Worm (Caenorhabditis elegans): ENCODE data around the gene pho-1.

The pho-1 gene

ce11 chrII:5235758-5236157 lies at the start of gene pho-1:
Gene pho-1 (minus strand): TSS chrII:5235846.
- TF ChIP-seq W03F9.2 (tag; optimal IDR thresholded peaks at IDR 0.05) (no peak), dao-5 (tag; optimal IDR thresholded peaks at IDR 0.05) (no peak), him-1 (tag; optimal IDR thresholded peaks at IDR 0.05) (no peak)

ce11 chrII:5285029-5285428 lies 49.4 kb upstream of the pho-1 start, which contains the start of gene gur-5:
Gene gur-5 (plus strand): TSS chrII:5285329.
- TF ChIP-seq him-1 (tag; optimal IDR thresholded peaks at IDR 0.05) (no peak), dao-5 (tag; optimal IDR thresholded peaks at IDR 0.05) (no peak), W03F9.2 (tag; optimal IDR thresholded peaks at IDR 0.05) (no peak)

- no peak for TF ChIP-seq W03F9.2 (tag; optimal IDR thresholded peaks at IDR 0.05)
- no peak for TF ChIP-seq dao-5 (tag; optimal IDR thresholded peaks at IDR 0.05)
These were observed 47.2 kb upstream of the pho-1 start for ce11 chrII:5282740-5283281.

- no peak for TF ChIP-seq him-1 (tag; optimal IDR thresholded peaks at IDR 0.05)
- TF ChIP-seq W03F9.2 (tag; optimal IDR thresholded peaks at IDR 0.05), result no peak
- no peak for TF ChIP-seq dao-5 (tag; optimal IDR thresholded peaks at IDR 0.05)
These were observed 46.5 kb upstream of the pho-1 start, which contains the start of gene pmt-1 for ce11 chrII:5282192-5282591. Gene pmt-1 (minus strand): TSS chrII:5282523.

- TF ChIP-seq him-1 (tag; optimal IDR thresholded peaks at IDR 0.05) (no peak), dao-5 (tag; optimal IDR thresholded peaks at IDR 0.05) (no peak), W03F9.2 (tag; optimal IDR thresholded peaks at IDR 0.05) (no peak)
These were observed 45.5 kb upstream of the pho-1 start for ce11 chrII:5281137-5281536.

ce11 chrII:5277780-5278179 lies 42.1 kb upstream of the pho-1 start:
- TF ChIP-seq W03F9.2 (tag; optimal IDR thresholded peaks at IDR 0.05) (no peak), dao-5 (tag; optimal IDR thresholded peaks at IDR 0.05) (no peak), him-1 (tag; optimal IDR thresholded peaks at IDR 0.05) (no peak)

ce11 chrII:5276736-5277135 lies 41.1 kb upstream of the pho-1 start:
- TF ChIP-seq him-1 (tag; optimal IDR thresholded peaks at IDR 0.05) (peak; percentile 50), dao-5 (tag; optimal IDR thresholded peaks at IDR 0.05) (no peak)

- TF ChIP-seq dao-5 (tag; optimal IDR thresholded peaks at IDR 0.05) (no peak), him-1 (tag; optimal IDR thresholded peaks at IDR 0.05) (no peak), W03F9.2 (tag; optimal IDR thresholded peaks at IDR 0.05) (no peak)
These were observed 36.2 kb upstream of the pho-1 start, which contains the start of gene drn-1 for ce11 chrII:5271729-5272322. Gene drn-1 (minus strand): TSS chrII:5271845.

- TF ChIP-seq dao-5 (tag; optimal IDR thresholded peaks at IDR 0.05), result no peak
- no peak for TF ChIP-seq him-1 (tag; optimal IDR thresholded peaks at IDR 0.05)
- TF ChIP-seq W03F9.2 (tag; optimal IDR thresholded peaks at IDR 0.05), result no peak
These were observed 33.3 kb upstream of the pho-1 start for ce11 chrII:5268977-5269376.

- no peak for TF ChIP-seq dao-5 (tag; optimal IDR thresholded peaks at IDR 0.05)
- no peak for TF ChIP-seq W03F9.2 (tag; optimal IDR thresholded peaks at IDR 0.05)
- TF ChIP-seq him-1 (tag; optimal IDR thresholded peaks at IDR 0.05), result no peak
These were observed 29.0 kb upstream of the pho-1 start for ce11 chrII:5264650-5265049.

- TF ChIP-seq W03F9.2 (tag; optimal IDR thresholded peaks at IDR 0.05) (no peak), dao-5 (tag; optimal IDR thresholded peaks at IDR 0.05) (no peak), him-1 (tag; optimal IDR thresholded peaks at IDR 0.05) (no peak)
These were observed 19.8 kb upstream of the pho-1 start, which contains the start of gene frpr-4 for ce11 chrII:5255435-5255834. Gene frpr-4 (minus strand): TSS chrII:5255535.

ce11 chrII:5246791-5247361 lies 11.2 kb upstream of the pho-1 start, which contains the start of gene ptr-6:
Gene ptr-6 (minus strand): TSS chrII:5246837.
- TF ChIP-seq dao-5 (tag; optimal IDR thresholded peaks at IDR 0.05) (no peak), him-1 (tag; optimal IDR thresholded peaks at IDR 0.05) (no peak), W03F9.2 (tag; optimal IDR thresholded peaks at IDR 0.05) (no peak)

ce11 chrII:5241560-5241959 lies 5.9 kb upstream of the pho-1 start, which contains the start of gene T16D1.1:
Gene T16D1.1 (minus strand): TSS chrII:5241660.
- no peak for TF ChIP-seq him-1 (tag; optimal IDR thresholded peaks at IDR 0.05)
- TF ChIP-seq dao-5 (tag; optimal IDR thresholded peaks at IDR 0.05), result no peak
- no peak for TF ChIP-seq W03F9.2 (tag; optimal IDR thresholded peaks at IDR 0.05)

ce11 chrII:5238366-5238765 lies 2.7 kb upstream of the pho-1 start, which contains the start of gene pho-4:
Gene pho-4 (minus strand): TSS chrII:5238466.
- TF ChIP-seq W03F9.2 (tag; optimal IDR thresholded peaks at IDR 0.05) (no peak), him-1 (tag; optimal IDR thresholded peaks at IDR 0.05) (no peak), dao-5 (tag; optimal IDR thresholded peaks at IDR 0.05) (no peak)
